Worm (Caenorhabditis elegans) whole organism, dauer: ENCODE data around the gene F42A9.17.

Experiments used
- unc-62 ChIP-seq: sonication (generic microtip); optimal IDR thresholded peaks from 2 replicates; lab custom pipeline; 2017; ENCODE audit warnings: missing biosample characterization, missing genetic modification reagents, missing genetic modification characterization

The F42A9.17 gene

ce11 chrIV:8620102-8620733, 8.5 kb upstream of the F42A9.17 start, which contains the start of gene lin-49:
Gene lin-49 (plus strand): TSS chrIV:8620683.
- no peak for TF ChIP-seq unc-62 (GFP tag; lab: Kevin White, UChicago)

ce11 chrIV:8618698-8619097, 7.0 kb upstream of the F42A9.17 start, which contains the start of gene F42A9.8:
Gene F42A9.8 (minus strand): TSS chrIV:8618785.
- TF ChIP-seq unc-62 (GFP tag; lab: Kevin White, UChicago): no peak

ce11 chrIV:8617047-8617446, 5.3 kb upstream of the F42A9.17 start, which contains the start of the genes F42A9.7 and F42A9.3:
Gene F42A9.7 (minus strand): TSS chrIV:8617147.
Gene F42A9.3 (plus strand): TSS chrIV:8617260.
- no peak for TF ChIP-seq unc-62 (GFP tag; lab: Kevin White, UChicago)

- TF ChIP-seq unc-62 (GFP tag; lab: Kevin White, UChicago): no peak
These were observed 3.6 kb upstream of the F42A9.17 start for ce11 chrIV:8615314-8615713.

ce11 chrIV:8614680-8615079, 2.9 kb upstream of the F42A9.17 start, which contains the start of gene cyp-33E3:
Gene cyp-33E3 (plus strand): TSS chrIV:8614995.
- no peak for TF ChIP-seq unc-62 (GFP tag; lab: Kevin White, UChicago)

- no peak for TF ChIP-seq unc-62 (GFP tag; lab: Kevin White, UChicago)
These were observed 2.8 kb downstream of the F42A9.17 start, which contains the start of gene F42A9.6 for ce11 chrIV:8608934-8609333. Gene F42A9.6 (plus strand): TSS chrIV:8609234.

- no peak for TF ChIP-seq unc-62 (GFP tag; lab: Kevin White, UChicago)
These were observed 3.5 kb downstream of the F42A9.17 start for ce11 chrIV:8608204-8608603.

- no peak for TF ChIP-seq unc-62 (GFP tag; lab: Kevin White, UChicago)
These were observed 6.5 kb downstream of the F42A9.17 start for ce11 chrIV:8605217-8605616.

- no peak for TF ChIP-seq unc-62 (GFP tag; lab: Kevin White, UChicago)
These were observed 8.9 kb downstream of the F42A9.17 start, which contains the start of gene Y59H11AR.10 for ce11 chrIV:8602877-8603276. Gene Y59H11AR.10 (plus strand): TSS chrIV:8603177.

ce11 chrIV:8600712-8601330, 10.9 kb downstream of the F42A9.17 start, which contains the start of gene Y59H11AR.4:
Gene Y59H11AR.4 (minus strand): TSS chrIV:8600762.
- TF ChIP-seq unc-62 (GFP tag; lab: Kevin White, UChicago): no peak

ce11 chrIV:8597504-8597903, 14.2 kb downstream of the F42A9.17 start:
- TF ChIP-seq unc-62 (GFP tag; lab: Kevin White, UChicago): no peak

- no peak for TF ChIP-seq unc-62 (GFP tag; lab: Kevin White, UChicago)
These were observed 16.0 kb downstream of the F42A9.17 start, which contains the start of gene clec-181 for ce11 chrIV:8595767-8596166. Gene clec-181 (plus strand): TSS chrIV:8596067.

- TF ChIP-seq unc-62 (GFP tag; lab: Kevin White, UChicago): no peak
These were observed 16.4 kb downstream of the F42A9.17 start, which contains the start of gene Y59H11AR.3 for ce11 chrIV:8595317-8595716. Gene Y59H11AR.3 (minus strand): TSS chrIV:8595417.

- TF ChIP-seq unc-62 (GFP tag; lab: Kevin White, UChicago): no peak
These were observed 24.1 kb downstream of the F42A9.17 start for ce11 chrIV:8587605-8588004.

ce11 chrIV:8587057-8587456, 24.7 kb downstream of the F42A9.17 start:
- no peak for TF ChIP-seq unc-62 (GFP tag; lab: Kevin White, UChicago)
